Fruit fly (Drosophila melanogaster) whole organism, embryonic: ENCODE results near the gene CG10165.

Experiments used
- Abd-B ChIP-seq: fragments of 200-800 bp; sonication (Bioruptor generic); optimal IDR thresholded peaks from 2 replicates; lab custom pipeline; 2018; ENCODE audit warnings: missing biosample characterization, mild to moderate bottlenecking, missing genetic modification characterization, moderate library complexity
- Adf1 ChIP-seq: fragments of 200-800 bp; sonication (Bioruptor generic); IDR thresholded peaks from 2 replicates; pipeline ENCODE4 v1.3.6; 2022; ENCODE audit warnings: missing biosample characterization, missing genetic modification characterization
- Atf6 ChIP-seq: fragments of 200-800 bp; sonication (Bioruptor generic); IDR thresholded peaks from 2 replicates; pipeline ENCODE4 v1.3.6; 2022; ENCODE audit warnings: missing biosample characterization, missing genetic modification characterization
- CG10209 ChIP-seq: fragments of 200-800 bp; sonication (Bioruptor generic); optimal IDR thresholded peaks from 3 replicates; lab custom pipeline; 2017; ENCODE audit warnings: missing biosample characterization, mild to moderate bottlenecking, missing genetic modification characterization, missing genetic modification reagents
- CG10565 ChIP-seq: fragments of 200-800 bp; sonication (Bioruptor generic); optimal IDR thresholded peaks from 3 replicates; lab custom pipeline; 2016; ENCODE audit warnings: missing biosample characterization, mild to moderate bottlenecking, missing genetic modification characterization
- CG11398 ChIP-seq: fragments of 200-800 bp; sonication (Bioruptor generic); optimal IDR thresholded peaks from 2 replicates; lab custom pipeline; 2016; ENCODE audit warnings: missing biosample characterization, missing genetic modification characterization
- CG11504 ChIP-seq: fragments of 200-800 bp; sonication (Bioruptor generic); optimal IDR thresholded peaks from 3 replicates; lab custom pipeline; 2019; ENCODE audit warnings: missing biosample characterization, mild to moderate bottlenecking, missing genetic modification characterization, moderate library complexity
- CG1233 ChIP-seq: fragments of 200-800 bp; sonication (Bioruptor generic); optimal IDR thresholded peaks from 4 replicates; lab custom pipeline; 2018; ENCODE audit warnings: missing biosample characterization, mild to moderate bottlenecking, missing genetic modification characterization
- CG13287 ChIP-seq: fragments of 200-800 bp; sonication (Bioruptor generic); IDR thresholded peaks from 2 replicates; pipeline ENCODE4 v1.3.6; 2022; ENCODE audit warnings: missing biosample characterization, missing genetic modification characterization; ENCODE audit not compliant: partially characterized antibody
- CG13894 ChIP-seq: fragments of 200-800 bp; sonication (Bioruptor generic); optimal IDR thresholded peaks from 3 replicates; lab custom pipeline; 2018; ENCODE audit warnings: missing biosample characterization, mild to moderate bottlenecking, missing genetic modification characterization, moderate library complexity
- CG1529 ChIP-seq: fragments of 200-800 bp; sonication (Bioruptor generic); optimal IDR thresholded peaks from 3 replicates; lab custom pipeline; 2018; ENCODE audit warnings: missing biosample characterization, missing genetic modification characterization
- CG17186 ChIP-seq: fragments of 200-800 bp; sonication (Bioruptor generic); optimal IDR thresholded peaks from 3 replicates; lab custom pipeline; 2017; ENCODE audit warnings: missing biosample characterization, missing genetic modification reagents, missing genetic modification characterization
- CG17912 ChIP-seq: fragments of 200-800 bp; sonication (Bioruptor generic); optimal IDR thresholded peaks from 2 replicates; lab custom pipeline; 2018; ENCODE audit warnings: missing biosample characterization, mild to moderate bottlenecking, missing genetic modification characterization
- CG18011 ChIP-seq: fragments of 200-800 bp; sonication (Bioruptor generic); optimal IDR thresholded peaks from 2 replicates; lab custom pipeline; 2017; ENCODE audit warnings: missing biosample characterization, missing genetic modification characterization, mild to moderate bottlenecking, moderate library complexity, missing genotype
- CG1832 ChIP-seq: fragments of 200-800 bp; sonication (Bioruptor generic); optimal IDR thresholded peaks from 2 replicates; lab custom pipeline; 2017; ENCODE audit warnings: missing biosample characterization, mild to moderate bottlenecking, missing genetic modification characterization, inconsistent platforms
- CG42726 ChIP-seq: fragments of 200-800 bp; sonication (Bioruptor generic); IDR thresholded peaks from 2 replicates; pipeline ENCODE4 v1.3.6; 2022; ENCODE audit warnings: missing biosample characterization, missing genetic modification characterization; ENCODE audit not compliant: partially characterized antibody
- CG7372 ChIP-seq: fragments of 200-800 bp; sonication (Bioruptor generic); IDR thresholded peaks from 2 replicates; pipeline ENCODE4 v1.3.6; 2022; ENCODE audit warnings: missing biosample characterization, missing genetic modification characterization
- CG8388 ChIP-seq: fragments of 200-800 bp; sonication (Bioruptor generic); optimal IDR thresholded peaks from 2 replicates; lab custom pipeline; 2019; ENCODE audit warnings: missing biosample characterization, mild to moderate bottlenecking, missing genetic modification characterization, moderate library complexity
- CG9727 ChIP-seq: fragments of 200-800 bp; sonication (Bioruptor generic); optimal IDR thresholded peaks from 3 replicates; lab custom pipeline; 2017; ENCODE audit warnings: missing biosample characterization, mild to moderate bottlenecking, missing genetic modification characterization
- CG9817 ChIP-seq: fragments of 200-800 bp; sonication (Bioruptor generic); optimal IDR thresholded peaks from 2 replicates; lab custom pipeline; 2018; ENCODE audit warnings: missing biosample characterization, mild to moderate bottlenecking, missing genetic modification characterization, moderate library complexity
- CG9932 ChIP-seq: fragments of 200-800 bp; sonication (Bioruptor generic); IDR thresholded peaks from 2 replicates; pipeline ENCODE4 v1.3.6; 2022; ENCODE audit warnings: missing biosample characterization, missing genetic modification characterization
- CHES-1-like ChIP-seq: fragments of 200-800 bp; sonication (Bioruptor generic); optimal IDR thresholded peaks from 2 replicates; lab custom pipeline; 2016; ENCODE audit warnings: missing biosample characterization, missing genetic modification characterization
- Dll ChIP-seq: fragments of 200-800 bp; sonication (Bioruptor generic); IDR thresholded peaks from 4 replicates; pipeline ENCODE4 v1.3.6; 2022; ENCODE audit warnings: missing biosample characterization, missing genetic modification characterization; ENCODE audit not compliant: partially characterized antibody
- E2f2 ChIP-seq: fragments of 200-800 bp; sonication (Bioruptor generic); IDR thresholded peaks from 2 replicates; pipeline ENCODE4 v1.3.6; 2022; ENCODE audit warnings: missing biosample characterization, missing genetic modification characterization
- H2.0 ChIP-seq: fragments of 200-800 bp; sonication (Bioruptor generic); IDR thresholded peaks from 2 replicates; pipeline ENCODE4 v1.3.6; 2022; ENCODE audit warnings: missing biosample characterization, missing genetic modification characterization
- HLH4C ChIP-seq: fragments of 200-800 bp; sonication (Bioruptor generic); IDR thresholded peaks from 3 replicates; pipeline ENCODE4 v1.3.6; 2022; ENCODE audit warnings: missing biosample characterization, missing genetic modification characterization; ENCODE audit not compliant: partially characterized antibody
- HLH54F ChIP-seq: fragments of 200-800 bp; sonication (Bioruptor generic); optimal IDR thresholded peaks from 3 replicates; lab custom pipeline; 2016; ENCODE audit warnings: missing biosample characterization, missing genetic modification characterization
- MBD-R2 ChIP-seq: fragments of 200-800 bp; sonication (Bioruptor generic); IDR thresholded peaks from 2 replicates; pipeline ENCODE4 v1.3.6; 2022; ENCODE audit warnings: missing biosample characterization, missing genetic modification characterization
- Meics ChIP-seq: fragments of 200-800 bp; sonication (Bioruptor generic); optimal IDR thresholded peaks from 2 replicates; lab custom pipeline; 2017; ENCODE audit warnings: missing biosample characterization, mild to moderate bottlenecking, missing genetic modification characterization
- Scr ChIP-seq: fragments of 200-800 bp; sonication (Bioruptor generic); IDR thresholded peaks from 2 replicates; pipeline ENCODE4 v1.3.6; 2022; ENCODE audit warnings: missing biosample characterization, missing genetic modification characterization; ENCODE audit not compliant: partially characterized antibody
- Ssrp ChIP-seq: fragments of 200-800 bp; sonication (Bioruptor generic); optimal IDR thresholded peaks from 2 replicates; lab custom pipeline; 2018; ENCODE audit warnings: missing biosample characterization, mild to moderate bottlenecking, missing genetic modification characterization, moderate library complexity
- Usf ChIP-seq: fragments of 200-800 bp; sonication (Bioruptor generic); optimal IDR thresholded peaks from 2 replicates; lab custom pipeline; 2017; ENCODE audit warnings: missing genotype, missing biosample characterization, missing genetic modification characterization
- croc ChIP-seq: fragments of 200-800 bp; sonication (Bioruptor generic); conservative IDR thresholded peaks from 3 replicates; pipeline ENCODE4 v1.3.6; 2022; ENCODE audit warnings: missing biosample characterization, missing genetic modification characterization
- cwo ChIP-seq: fragments of 200-800 bp; sonication (Bioruptor generic); optimal IDR thresholded peaks from 3 replicates; lab custom pipeline; 2017; ENCODE audit warnings: missing biosample characterization, missing genetic modification characterization, mild to moderate bottlenecking, moderate library complexity, missing genetic modification reagents
- exex ChIP-seq: fragments of 200-800 bp; sonication (Bioruptor generic); optimal IDR thresholded peaks from 4 replicates; lab custom pipeline; 2018; ENCODE audit warnings: missing biosample characterization, mild to moderate bottlenecking, missing genetic modification characterization, moderate library complexity
- gem ChIP-seq: fragments of 200-800 bp; sonication (Bioruptor generic); optimal IDR thresholded peaks from 2 replicates; lab custom pipeline; 2019; ENCODE audit warnings: missing biosample characterization, mild to moderate bottlenecking, missing genetic modification characterization, moderate library complexity
- gfzf ChIP-seq: fragments of 200-800 bp; sonication (Bioruptor generic); optimal IDR thresholded peaks from 2 replicates; lab custom pipeline; 2016; ENCODE audit warnings: missing biosample characterization, mild to moderate bottlenecking, missing genetic modification characterization, moderate library complexity
- hb ChIP-seq: fragments of 200-800 bp; sonication (Bioruptor generic); IDR thresholded peaks from 3 replicates; pipeline ENCODE4 v1.3.6; 2022; ENCODE audit warnings: missing biosample characterization, missing genetic modification characterization; ENCODE audit not compliant: partially characterized antibody
- ind ChIP-seq: fragments of 200-800 bp; sonication (Bioruptor generic); optimal IDR thresholded peaks from 3 replicates; lab custom pipeline; 2016; ENCODE audit warnings: missing biosample characterization, missing genetic modification characterization
- inv ChIP-seq: fragments of 200-800 bp; sonication (Bioruptor generic); IDR thresholded peaks from 2 replicates; pipeline ENCODE4 v1.3.6; 2022; ENCODE audit warnings: missing biosample characterization, missing genetic modification characterization; ENCODE audit not compliant: partially characterized antibody
- kni ChIP-seq: fragments of 200-800 bp; sonication (Bioruptor generic); optimal IDR thresholded peaks from 3 replicates; lab custom pipeline; 2017; ENCODE audit warnings: mild to moderate bottlenecking, missing biosample characterization, missing genetic modification reagents, missing genetic modification characterization
- mld ChIP-seq: fragments of 200-800 bp; sonication (Bioruptor generic); IDR thresholded peaks from 3 replicates; pipeline ENCODE4 v1.3.6; 2022; ENCODE audit warnings: missing biosample characterization, missing genetic modification characterization; ENCODE audit not compliant: partially characterized antibody
- org-1 ChIP-seq: fragments of 200-800 bp; sonication (Bioruptor generic); optimal IDR thresholded peaks from 2 replicates; lab custom pipeline; 2017; ENCODE audit warnings: missing biosample characterization, missing genetic modification characterization
- pan ChIP-seq, 4 experiments: fragments of >200 bp in 3 of 4; fragments of 200-800 bp in 1 of 4; sonication (Bioruptor generic) in 1 of 4; optimal IDR thresholded peaks in 3 of 4; IDR thresholded peaks in 1 of 4; 2 replicates each; pipeline versions ENCODE4 v1.3.6 to Lab custom; 2017 to 2022; ENCODE audit warnings: missing biosample characterization in 2 of 4, missing genetic modification characterization in 2 of 4, mixed read lengths in 1 of 4
- peb ChIP-seq: fragments of 200-800 bp; sonication (Bioruptor generic); IDR thresholded peaks from 2 replicates; pipeline ENCODE4 v1.3.6; 2022; ENCODE audit warnings: missing biosample characterization, missing genetic modification characterization
- row ChIP-seq: fragments of 200-800 bp; sonication (Bioruptor generic); IDR thresholded peaks from 3 replicates; pipeline ENCODE4 v1.3.6; 2022; ENCODE audit warnings: missing biosample characterization, missing genetic modification characterization
- stc ChIP-seq: fragments of 200-800 bp; sonication (Bioruptor generic); IDR thresholded peaks from 2 replicates; pipeline ENCODE4 v1.3.6; 2022; ENCODE audit warnings: missing biosample characterization, missing genetic modification characterization
- wek ChIP-seq: fragments of 200-800 bp; sonication (Bioruptor generic); optimal IDR thresholded peaks from 3 replicates; lab custom pipeline; 2018; ENCODE audit warnings: missing biosample characterization, mild to moderate bottlenecking, missing genetic modification characterization, moderate library complexity

Gene CG10165

DNA sequence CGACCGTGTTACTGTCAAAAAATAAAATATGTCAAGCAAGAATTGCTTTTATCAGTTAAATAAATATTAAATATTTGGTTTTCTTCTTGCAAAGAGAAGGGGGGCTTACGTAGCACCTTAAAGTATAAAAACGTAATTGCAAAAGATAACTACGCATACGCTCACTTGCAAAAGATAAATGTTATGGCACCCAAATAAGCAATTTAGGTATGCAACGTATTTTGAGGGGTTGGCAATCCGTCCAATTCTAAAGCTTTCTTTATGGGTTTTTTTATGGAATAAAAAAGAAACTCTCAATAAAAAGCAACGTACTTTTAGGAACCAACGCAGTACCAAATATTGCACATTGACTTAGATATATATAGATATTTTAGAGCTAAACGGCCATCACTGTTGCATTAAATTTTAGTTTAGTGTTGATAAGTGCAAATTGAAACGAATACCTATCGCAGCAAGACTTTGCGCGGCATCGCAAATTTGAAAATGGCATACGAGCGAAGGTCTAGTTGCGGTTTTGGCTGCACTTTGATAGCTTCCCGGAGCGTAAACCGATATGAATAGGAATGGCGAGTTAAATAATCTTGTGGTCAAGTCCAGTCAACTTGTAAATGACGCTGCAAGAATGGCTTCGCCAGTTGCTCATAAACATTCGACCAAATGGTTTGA lies 35.3 kb upstream of the CG10165 start, which contains the start of gene CG13077 (continued):
- TF ChIP-seq croc, result no peak
- no peak for TF ChIP-seq CG1529
- TF ChIP-seq wek (GFP tag; lab: Kevin White, UChicago), result no peak
- TF ChIP-seq kni (GFP tag; lab: Kevin White, UChicago), result no peak
- peak; percentile 68 for TF ChIP-seq Dll
- TF ChIP-seq CG18011, result peak; percentile 95
- no peak for TF ChIP-seq pan (optimal IDR thresholded peaks at IDR 0.05; lab: Kevin White, UChicago)
- TF ChIP-seq pan (GFP tag; optimal IDR thresholded peaks at IDR 0.05 in 1 of 2, IDR thresholded peaks at IDR 0.05 in 1 of 2), result no peak
- peak; percentile 49; the same call in 2 of the 3 replicates for TF ChIP-seq HLH4C (GFP tag; lab: Robert Waterston, UW)
- no peak for TF ChIP-seq CG10565
- TF ChIP-seq row (GFP tag; lab: Robert Waterston, UW), result peak; percentile 27; the same call in 1 of the 3 replicates
- TF ChIP-seq CG9727 (GFP tag; lab: Kevin White, UChicago), result no peak
- no peak for TF ChIP-seq Meics (GFP tag; lab: Kevin White, UChicago)
- TF ChIP-seq CG10209 (GFP tag; lab: Kevin White, UChicago), result no peak
- TF ChIP-seq mld (GFP tag; lab: Robert Waterston, UW), result no peak
- no peak for TF ChIP-seq ind
- TF ChIP-seq gfzf (GFP tag; lab: Kevin White, UChicago), result no peak
- TF ChIP-seq H2.0 (GFP tag; lab: Robert Waterston, UW), result no peak
- 0 out of 3 replicates have a peak, but pooled peaks have one; percentile 27 for TF ChIP-seq hb (GFP tag; lab: Robert Waterston, UW)
- TF ChIP-seq CG11398 (GFP tag; lab: Kevin White, UChicago), result no peak
- no peak for TF ChIP-seq Adf1 (GFP tag; lab: Robert Waterston, UW)
- peak; percentile 68 for TF ChIP-seq CG13287
- peak; percentile 76 for TF ChIP-seq E2f2
- TF ChIP-seq CG1233 (GFP tag; lab: Kevin White, UChicago), result no peak
- TF ChIP-seq CG1832, result no peak
- no peak for TF ChIP-seq inv
- TF ChIP-seq CHES-1-like (GFP tag; lab: Kevin White, UChicago), result no peak
- TF ChIP-seq Usf (GFP tag; lab: Kevin White, UChicago), result no peak
- no peak for TF ChIP-seq CG42726
- TF ChIP-seq cwo, result no peak
- no peak for TF ChIP-seq CG17912 (GFP tag; lab: Kevin White, UChicago)
- TF ChIP-seq peb, result no peak
- no peak for TF ChIP-seq CG17186 (GFP tag; lab: Kevin White, UChicago)
- no peak for TF ChIP-seq CG13894 (tag; lab: Kevin White, UChicago)
- no peak for TF ChIP-seq CG7372 (GFP tag; lab: Robert Waterston, UW)
- TF ChIP-seq gem (tag; lab: Kevin White, UChicago), result no peak
- no peak for TF ChIP-seq CG9817
- TF ChIP-seq CG11504, result no peak
- peak; percentile 2 for TF ChIP-seq Abd-B (GFP tag; lab: Kevin White, UChicago)
- no peak for TF ChIP-seq exex (tag; lab: Kevin White, UChicago)
- TF ChIP-seq org-1 (GFP tag; lab: Kevin White, UChicago), result no peak
- no peak for TF ChIP-seq stc
- TF ChIP-seq Ssrp (tag; lab: Kevin White, UChicago), result no peak
- no peak for TF ChIP-seq MBD-R2 (GFP tag; lab: Robert Waterston, UW)
- no peak for TF ChIP-seq CG8388 (GFP tag; lab: Kevin White, UChicago)
- no peak for TF ChIP-seq HLH54F (GFP tag; lab: Kevin White, UChicago)
- no peak for TF ChIP-seq CG9932 (GFP tag; lab: Robert Waterston, UW)
- 0 out of 2 replicates have a peak, but pooled peaks have one; percentile 34 for TF ChIP-seq Scr (GFP tag; lab: Robert Waterston, UW)
- TF ChIP-seq Atf6 (GFP tag; lab: Robert Waterston, UW), result no peak
